Worm (Caenorhabditis elegans): ENCODE measurements around the gene F26F2.10.

F26F2.10 gene

DNA sequence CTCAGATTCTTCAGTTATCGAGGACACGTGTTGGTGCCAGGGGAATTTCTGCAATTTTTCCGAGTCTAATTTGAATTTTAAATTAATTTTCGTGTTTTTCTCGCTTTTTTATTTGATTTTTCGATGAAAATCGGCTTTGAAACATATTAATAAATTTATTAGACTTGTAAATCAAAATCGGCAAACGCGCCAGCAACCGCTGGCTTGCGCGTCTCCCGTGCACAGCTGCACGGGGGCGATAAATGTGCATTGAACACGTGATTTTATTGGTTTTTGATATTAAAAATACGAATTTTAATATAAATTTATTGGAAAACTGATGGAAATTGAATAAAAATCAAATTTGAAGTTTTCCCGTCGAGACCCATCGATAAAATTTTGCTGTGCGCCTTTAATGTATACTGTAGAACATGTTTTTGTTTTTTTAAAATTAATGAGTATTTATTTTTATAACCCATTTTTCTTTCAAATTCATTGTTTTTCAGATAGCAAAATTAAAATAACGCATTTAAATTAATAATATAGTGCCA is 14.1 kb downstream of the F26F2.10 start, which contains the start of gene F26F2.7 (continued):
- TF ChIP-seq lin-35 (GFP tag; optimal IDR thresholded peaks at IDR 0.05), result peak in 2 of 3 experiments; percentile 4 to 82
- TF ChIP-seq zim-3 (tag; optimal IDR thresholded peaks at IDR 0.05), result no peak
- TF ChIP-seq egl-18 (GFP tag; IDR thresholded peaks at IDR 0.05), result no peak
- no peak for TF ChIP-seq egl-44 (GFP tag; IDR thresholded peaks at IDR 0.05)
- no peak for TF ChIP-seq aptf-3 (GFP tag; IDR thresholded peaks at IDR 0.05)
- peak; percentile 25 for TF ChIP-seq B0261.1 (tag; optimal IDR thresholded peaks at IDR 0.05)
- TF ChIP-seq tbx-9 (tag; optimal IDR thresholded peaks at IDR 0.05; ENCODE audit: borderline replicate concordance), result no peak
- peak; percentile 59; the same call in 1 of the 2 replicates for TF ChIP-seq Y56A3A.18 (GFP tag; IDR thresholded peaks at IDR 0.05)
- no peak for TF ChIP-seq ztf-28 (GFP tag; IDR thresholded peaks at IDR 0.05)
- TF ChIP-seq dpff-1 (tag; optimal IDR thresholded peaks at IDR 0.05), result no peak
- TF ChIP-seq aptf-2 (GFP tag; conservative IDR thresholded peaks at IDR 0.05), result no peak
- TF ChIP-seq let-607 (tag; optimal IDR thresholded peaks at IDR 0.05), result peak; percentile 33 to 81
- TF ChIP-seq sea-2 (GFP tag; IDR thresholded peaks at IDR 0.05), result no peak
- no peak for TF ChIP-seq akir-1 (GFP tag; optimal IDR thresholded peaks at IDR 0.05)
- TF ChIP-seq Y79H2A.3 (GFP tag; conservative IDR thresholded peaks at IDR 0.05), result peak; percentile 29; the same call in 1 of the 2 replicates
- TF ChIP-seq let-526 (GFP tag; IDR thresholded peaks at IDR 0.05), result no peak
- peak; percentile 56 for TF ChIP-seq B0035.1 (tag; optimal IDR thresholded peaks at IDR 0.05)
- TF ChIP-seq nhr-179 (tag; optimal IDR thresholded peaks at IDR 0.05), result no peak
- TF ChIP-seq bed-2 (GFP tag; IDR thresholded peaks at IDR 0.05), result no peak
- TF ChIP-seq F37B4.10 (GFP tag; IDR thresholded peaks at IDR 0.05), result 0 out of 2 replicates have a peak, but pooled peaks have one; percentile 20
- TF ChIP-seq hmg-20 (GFP tag; IDR thresholded peaks at IDR 0.05), result peak; percentile 79
- TF ChIP-seq chd-7 (tag; optimal IDR thresholded peaks at IDR 0.05), result peak; percentile 34
- TF ChIP-seq lin-26 (GFP tag; IDR thresholded peaks at IDR 0.05), result no peak
- TF ChIP-seq rec-8 (tag; optimal IDR thresholded peaks at IDR 0.05), result no peak
- peak; percentile 88; the same call in 1 of the 2 replicates for TF ChIP-seq mcd-1 (GFP tag; IDR thresholded peaks at IDR 0.05)
- no peak for TF ChIP-seq nfya-2 (GFP tag; IDR thresholded peaks at IDR 0.05)
- TF ChIP-seq ZK185.1 (tag; optimal IDR thresholded peaks at IDR 0.05; ENCODE audit: poor library complexity, severe bottlenecking), result no peak
- no peak for TF ChIP-seq F52B5.7 (tag; optimal IDR thresholded peaks at IDR 0.05)
- TF ChIP-seq nfya-1 (tag; optimal IDR thresholded peaks at IDR 0.05; ENCODE audit: borderline replicate concordance, insufficient read depth), result no peak
- peak; percentile 92 for TF ChIP-seq tlf-1 (GFP tag; optimal IDR thresholded peaks at IDR 0.05)
- peak; percentile 89 for TF ChIP-seq ekl-4 (GFP tag; IDR thresholded peaks at IDR 0.05)
- TF ChIP-seq zfh-2 (GFP tag; conservative IDR thresholded peaks at IDR 0.05), result peak; percentile 80
- 0 out of 2 replicates have a peak, but pooled peaks have one; percentile 37 for TF ChIP-seq cebp-1 (GFP tag; IDR thresholded peaks at IDR 0.05)
- TF ChIP-seq cebp-1 (tag; optimal IDR thresholded peaks at IDR 0.05), result peak; percentile 89
- peak; percentile 29 for TF ChIP-seq ceh-79 (tag; optimal IDR thresholded peaks at IDR 0.05)
- no peak for TF ChIP-seq hlh-26 (GFP tag; conservative IDR thresholded peaks at IDR 0.05)
- peak; percentile 83 for TF ChIP-seq atf-7 (tag; optimal IDR thresholded peaks at IDR 0.05)
- no peak for TF ChIP-seq ama-1 (optimal IDR thresholded peaks at IDR 0.05)
- TF ChIP-seq ama-1 (GFP tag; optimal IDR thresholded peaks at IDR 0.05), result no peak
- no peak for TF ChIP-seq mes-4 (tag; optimal IDR thresholded peaks at IDR 0.05)
- peak; percentile 88 for TF ChIP-seq lin-54 (GFP tag; optimal IDR thresholded peaks at IDR 0.05)
- peak; percentile 32 for TF ChIP-seq F57C9.4 (tag; optimal IDR thresholded peaks at IDR 0.05)
- TF ChIP-seq lsy-27 (tag; optimal IDR thresholded peaks at IDR 0.05; ENCODE audit: borderline replicate concordance, insufficient read depth), result no peak
- TF ChIP-seq efl-1 (GFP tag; optimal IDR thresholded peaks at IDR 0.05), result peak; percentile 57
- peak; percentile 58 for TF ChIP-seq attf-3 (GFP tag; conservative IDR thresholded peaks at IDR 0.05)
- TF ChIP-seq nhr-120 (GFP tag; IDR thresholded peaks at IDR 0.05), result no peak
- TF ChIP-seq egrh-3 (GFP tag; IDR thresholded peaks at IDR 0.05), result peak; percentile 58; the same call in 1 of the 2 replicates
- no peak for TF ChIP-seq hsf-1 (GFP tag; IDR thresholded peaks at IDR 0.05)

All from whole organism, young adult.